Fruit fly (Drosophila melanogaster): Measurements from ENCODE around the gene Dhps.

DNA sequence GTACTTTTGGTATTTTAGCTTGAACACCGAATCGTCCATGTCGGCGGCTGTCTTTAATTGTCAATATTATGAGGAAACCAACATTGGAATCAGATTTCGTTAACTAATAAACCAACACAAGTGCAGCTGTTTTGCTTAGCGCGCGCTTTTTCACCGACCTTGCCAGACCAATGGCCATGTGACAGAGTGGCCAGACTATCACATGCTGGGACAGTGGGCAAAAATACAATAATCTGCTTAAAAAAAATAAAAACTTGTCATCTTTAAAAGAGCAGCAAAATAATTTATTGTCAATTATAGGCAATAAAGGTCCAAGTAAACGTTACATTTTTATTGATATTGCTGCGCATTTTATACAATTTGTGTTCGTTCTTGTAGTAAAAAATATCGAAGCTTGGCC is 22.2 kb upstream of the Dhps start, which contains the start of gene RecQ4:
- TF ChIP-seq CG31627 (GFP tag; optimal IDR thresholded peaks at IDR 0.05) (no peak), CG9139 (GFP tag; optimal IDR thresholded peaks at IDR 0.05) (no peak), Sox14 (GFP tag; optimal IDR thresholded peaks at IDR 0.05) (no peak), CG4318 (GFP tag; optimal IDR thresholded peaks at IDR 0.05) (no peak), spab (GFP tag; optimal IDR thresholded peaks at IDR 0.05) (no peak), CG10631 (GFP tag; optimal IDR thresholded peaks at IDR 0.05) (no peak), Sox102F (GFP tag; optimal IDR thresholded peaks at IDR 0.05) (no peak), svp (GFP tag) (no peak), CG6163 (GFP tag; IDR thresholded peaks at IDR 0.05) (no peak), Smox (GFP tag; optimal IDR thresholded peaks at IDR 0.05) (no peak), OdsH (GFP tag; optimal IDR thresholded peaks at IDR 0.05) (no peak), dsx (GFP tag; optimal IDR thresholded peaks at IDR 0.05; ENCODE audit: poor library complexity, severe bottlenecking) (no peak), CG6854 (GFP tag; optimal IDR thresholded peaks at IDR 0.05) (no peak), CG3919 (GFP tag; optimal IDR thresholded peaks at IDR 0.05) (no peak)

Measured in whole organism, prepupa.